Worm (Caenorhabditis elegans): ENCODE data around the gene srw-57.
"Not testable (repeated sequence)": the region's sequence is repeated elsewhere in the genome, so short reads cannot be mapped to it uniquely, and the experiment has no call there.

ce11 chrV:15905530-15905929 is 49.3 kb downstream of the srw-57 start, which contains the start of the genes F35E8.1 and F35E8.2:
- TF ChIP-seq med-1 (GFP tag; optimal IDR thresholded peaks at IDR 0.05; ENCODE audit: insufficient read depth); ref-1 (GFP tag; conservative IDR thresholded peaks at IDR 0.05); cog-1 (tag; optimal IDR thresholded peaks at IDR 0.05); klf-2 (GFP tag; conservative IDR thresholded peaks at IDR 0.05): not testable (repeated sequence)
